Fruit fly (Drosophila melanogaster) whole organism, wandering third instar larva: ENCODE measurements around the gene Samuel.

ENCODE experiments used
- HLH106 ChIP-seq: fragments of 200-800 bp; optimal IDR thresholded peaks from 3 replicates; lab custom pipeline; 2019; ENCODE audit warnings: missing biosample characterization, mild to moderate bottlenecking, missing genetic modification characterization, moderate library complexity
- Jra ChIP-seq: sonication (Bioruptor generic); optimal IDR thresholded peaks from 2 replicates; lab custom pipeline; 2016; ENCODE audit warnings: missing biosample characterization, missing genetic modification characterization
- Myc ChIP-seq: fragments of >200 bp; optimal IDR thresholded peaks from 2 replicates; lab custom pipeline; 2017
- br ChIP-seq: fragments of 200-800 bp; sonication (Bioruptor generic); optimal IDR thresholded peaks from 2 replicates; lab custom pipeline; 2016; ENCODE audit warnings: missing biosample characterization, missing genetic modification characterization
- ey ChIP-seq: fragments of 200-800 bp; sonication (Bioruptor generic); optimal IDR thresholded peaks from 2 replicates; lab custom pipeline; 2016; ENCODE audit warnings: missing biosample characterization, missing genetic modification characterization
- jim ChIP-seq: fragments of 175-275, 200-325 bp; sonication (Bioruptor generic); optimal IDR thresholded peaks from 2 replicates; lab custom pipeline; 2016; ENCODE audit warnings: missing biosample characterization, mild to moderate bottlenecking, missing genetic modification characterization
- pan ChIP-seq: fragments of >200 bp; optimal IDR thresholded peaks from 2 replicates; lab custom pipeline; 2017

dm6 chr2L:11086357-11086924 is 19.6 kb upstream of the Samuel start, which contains the start of gene CG16854:
- TF ChIP-seq Myc (lab: Kevin White, UChicago): no peak
- no peak for TF ChIP-seq jim (GFP tag; lab: Kevin White, UChicago)
- no peak for TF ChIP-seq br
- no peak for TF ChIP-seq ey (GFP tag; lab: Kevin White, UChicago)
- TF ChIP-seq HLH106 (tag; lab: Kevin White, UChicago): no peak
- TF ChIP-seq pan (lab: Kevin White, UChicago): no peak
- TF ChIP-seq Jra (GFP tag; lab: Kevin White, UChicago): no peak
